Worm (Caenorhabditis elegans) whole organism, L4 larva: ENCODE data around the gene wsp-1.

Source experiments
- D1046.2 ChIP-seq: fragments of 200-800 bp; sonication (Bioruptor generic); IDR thresholded peaks from 2 replicates; pipeline ENCODE4 v1.3.6; 2022; ENCODE audit warnings: missing genetic modification characterization, missing compliant biosample characterization
- F10B5.3 ChIP-seq: sonication (generic microtip); optimal IDR thresholded peaks from 2 replicates; lab custom pipeline; 2016; ENCODE audit warnings: mild to moderate bottlenecking, missing genetic modification characterization, missing compliant biosample characterization
- F26F4.8 ChIP-seq: fragments of 200-800 bp; sonication (Bioruptor generic); conservative IDR thresholded peaks from 2 replicates; pipeline ENCODE4 v1.3.6; 2022; ENCODE audit warnings: missing genetic modification characterization, missing compliant biosample characterization
- F37D6.2 ChIP-seq: sonication (generic microtip); optimal IDR thresholded peaks from 2 replicates; lab custom pipeline; 2016; ENCODE audit warnings: mild to moderate bottlenecking, missing genetic modification characterization, missing compliant biosample characterization
- F44E2.7 ChIP-seq: fragments of 200-800 bp; sonication (Bioruptor generic); IDR thresholded peaks from 2 replicates; pipeline ENCODE4 v2.1.2; 2022; ENCODE audit warnings: missing genetic modification characterization, missing compliant biosample characterization
- F49E8.2 ChIP-seq: sonication (generic microtip); optimal IDR thresholded peaks from 2 replicates; lab custom pipeline; 2016; ENCODE audit warnings: missing compliant biosample characterization, mild to moderate bottlenecking, missing genetic modification characterization, borderline replicate concordance
- T20F7.1 ChIP-seq: fragments of 200-800 bp; sonication (Bioruptor generic); optimal IDR thresholded peaks from 2 replicates; lab custom pipeline; 2018; ENCODE audit warnings: mild to moderate bottlenecking, missing genetic modification characterization, missing compliant biosample characterization
- Y105C5A.15 ChIP-seq: fragments of 200-800 bp; sonication (Bioruptor generic); IDR thresholded peaks from 2 replicates; pipeline ENCODE4 v1.3.6; 2022; ENCODE audit warnings: missing genetic modification characterization, missing compliant biosample characterization
- Y5F2A.4 ChIP-seq: fragments of 200-800 bp; sonication (Bioruptor generic); optimal IDR thresholded peaks from 2 replicates; lab custom pipeline; 2018; ENCODE audit warnings: mild to moderate bottlenecking, missing genetic modification characterization, missing compliant biosample characterization
- Y75B8A.6 ChIP-seq: fragments of 200-800 bp; sonication (Bioruptor generic); IDR thresholded peaks from 2 replicates; pipeline ENCODE4 v1.3.6; 2022; ENCODE audit warnings: missing genetic modification reagents, missing genetic modification characterization, missing compliant biosample characterization
- ZK546.5 ChIP-seq, 2 experiments: sonication (generic microtip); optimal IDR thresholded peaks; 2 replicates each; lab custom pipeline; 2017; ENCODE audit warnings: missing biosample characterization in 2 of 2, missing genetic modification characterization in 2 of 2
- aly-2 ChIP-seq: sonication (generic microtip); optimal IDR thresholded peaks from 2 replicates; lab custom pipeline; 2018; ENCODE audit warnings: missing biosample characterization, missing genetic modification characterization
- ceh-28 ChIP-seq: fragments of 150-350 bp; optimal IDR thresholded peaks from 2 replicates; lab custom pipeline; 2014; ENCODE audit warnings: missing biosample characterization, missing genetic modification reagents, missing genetic modification characterization
- ceh-32 ChIP-seq: sonication (generic microtip); optimal IDR thresholded peaks from 2 replicates; lab custom pipeline; 2016; ENCODE audit warnings: mild to moderate bottlenecking, missing genetic modification characterization, missing compliant biosample characterization; ENCODE audit not compliant: poor library complexity
- ceh-44 ChIP-seq: fragments of 200-800 bp; sonication (Bioruptor generic); IDR thresholded peaks from 2 replicates; pipeline ENCODE4 v1.3.6; 2022; ENCODE audit warnings: missing genetic modification reagents, missing genetic modification characterization, missing compliant biosample characterization
- ceh-62 ChIP-seq: sonication (generic microtip); optimal IDR thresholded peaks from 2 replicates; lab custom pipeline; 2017; ENCODE audit warnings: missing biosample characterization, missing genetic modification characterization
- ces-1 ChIP-seq: fragments of 150-350 bp; sonication (generic microtip); optimal IDR thresholded peaks from 4 replicates; lab custom pipeline; 2014; ENCODE audit warnings: missing biosample characterization, missing genetic modification reagents, missing genetic modification characterization
- cey-2 ChIP-seq: sonication (generic microtip); optimal IDR thresholded peaks from 3 replicates; lab custom pipeline; 2017; ENCODE audit warnings: missing genetic modification characterization, mild to moderate bottlenecking, missing compliant biosample characterization, antibody characterized with exemption, borderline replicate concordance; ENCODE audit not compliant: insufficient read depth
- ctbp-1 ChIP-seq: fragments of 200-800 bp; sonication (Bioruptor generic); IDR thresholded peaks from 2 replicates; pipeline ENCODE4 v1.3.6; 2022; ENCODE audit warnings: missing genetic modification reagents, missing genetic modification characterization, missing compliant biosample characterization
- daf-12 ChIP-seq: fragments of 150-350 bp; optimal IDR thresholded peaks from 2 replicates; lab custom pipeline; 2014; ENCODE audit warnings: missing biosample characterization, missing genetic modification reagents, missing genetic modification characterization
- daf-19 ChIP-seq: fragments of 200-800 bp; sonication (Bioruptor generic); conservative IDR thresholded peaks from 2 replicates; pipeline ENCODE4 v1.3.6; 2022; ENCODE audit warnings: missing genetic modification characterization, missing compliant biosample characterization
- dmd-9 ChIP-seq: fragments of 200-800 bp; sonication (Bioruptor generic); IDR thresholded peaks from 2 replicates; pipeline ENCODE4 v1.3.6; 2022; ENCODE audit warnings: missing genetic modification reagents, missing genetic modification characterization, missing compliant biosample characterization
- fos-1 ChIP-seq: fragments of 150-350 bp; optimal IDR thresholded peaks from 2 replicates; lab custom pipeline; 2014; ENCODE audit warnings: missing biosample characterization, missing genetic modification characterization
- gei-8 ChIP-seq: fragments of 200-800 bp; sonication (Bioruptor generic); optimal IDR thresholded peaks from 2 replicates; lab custom pipeline; 2018; ENCODE audit warnings: mild to moderate bottlenecking, missing genetic modification characterization, missing compliant biosample characterization
- hlh-11 ChIP-seq: fragments of 200-800 bp; sonication (Bioruptor generic); optimal IDR thresholded peaks from 2 replicates; lab custom pipeline; 2018; ENCODE audit warnings: mild to moderate bottlenecking, missing genetic modification characterization, missing compliant biosample characterization
- hlh-30 ChIP-seq: sonication (generic microtip); optimal IDR thresholded peaks from 2 replicates; lab custom pipeline; 2017; ENCODE audit warnings: antibody characterized with exemption, mild to moderate bottlenecking, missing genetic modification characterization, missing compliant biosample characterization; ENCODE audit not compliant: insufficient read depth
- jun-1 ChIP-seq: fragments of 150-350 bp; optimal IDR thresholded peaks from 2 replicates; lab custom pipeline; 2014; ENCODE audit warnings: missing biosample characterization, missing genetic modification reagents, missing genetic modification characterization
- lim-7 ChIP-seq: fragments of 200-800 bp; sonication (Bioruptor generic); IDR thresholded peaks from 2 replicates; pipeline ENCODE4 v1.3.6; 2022; ENCODE audit warnings: missing genetic modification characterization, missing compliant biosample characterization
- lin-29 ChIP-seq: fragments of 200-800 bp; sonication (Bioruptor generic); IDR thresholded peaks from 2 replicates; pipeline ENCODE4 v1.3.6; 2022; ENCODE audit warnings: missing genetic modification reagents, missing genetic modification characterization, missing compliant biosample characterization
- lin-38 ChIP-seq: fragments of 200-800 bp; sonication (Bioruptor generic); IDR thresholded peaks from 2 replicates; pipeline ENCODE4 v1.3.6; 2022; ENCODE audit warnings: missing genetic modification reagents, missing genetic modification characterization, missing compliant biosample characterization
- lin-39 ChIP-seq: fragments of 150-350 bp; optimal IDR thresholded peaks from 2 replicates; lab custom pipeline; 2014; ENCODE audit warnings: missing biosample characterization, missing genetic modification reagents, missing genetic modification characterization
- lir-3 ChIP-seq: sonication (generic microtip); optimal IDR thresholded peaks from 2 replicates; lab custom pipeline; 2016; ENCODE audit warnings: mild to moderate bottlenecking, missing genetic modification characterization, missing compliant biosample characterization
- lsy-2 ChIP-seq, 2 experiments: fragments of 150-350 bp in 1 of 2; sonication (generic microtip) in 1 of 2; optimal IDR thresholded peaks; 2 replicates each; lab custom pipeline; 2014 to 2017; ENCODE audit warnings: missing biosample characterization in 2 of 2, missing genetic modification characterization in 2 of 2
- mep-1 ChIP-seq: fragments of 150-350 bp; sonication (generic microtip); optimal IDR thresholded peaks from 3 replicates; lab custom pipeline; 2014; ENCODE audit warnings: missing biosample characterization, missing genetic modification characterization
- mxl-2 ChIP-seq: fragments of 200-800 bp; sonication (Bioruptor generic); conservative IDR thresholded peaks from 2 replicates; pipeline ENCODE4 v1.3.6; 2022; ENCODE audit warnings: missing genetic modification reagents, missing genetic modification characterization, missing compliant biosample characterization
- mxl-3 ChIP-seq: fragments of 200-800 bp; sonication (Bioruptor generic); optimal IDR thresholded peaks from 2 replicates; lab custom pipeline; 2018; ENCODE audit warnings: mild to moderate bottlenecking, missing genetic modification characterization, missing compliant biosample characterization
- nhr-237 ChIP-seq: sonication (generic microtip); optimal IDR thresholded peaks from 2 replicates; lab custom pipeline; 2017; ENCODE audit warnings: missing biosample characterization, missing genetic modification characterization
- nhr-25 ChIP-seq: sonication (generic microtip); optimal IDR thresholded peaks from 2 replicates; lab custom pipeline; 2017; ENCODE audit warnings: missing genetic modification characterization, mild to moderate bottlenecking, missing compliant biosample characterization, antibody characterized with exemption, moderate library complexity, borderline replicate concordance; ENCODE audit not compliant: insufficient read depth
- nhr-28 ChIP-seq: fragments of 150-350 bp; optimal IDR thresholded peaks from 2 replicates; lab custom pipeline; 2014; ENCODE audit warnings: missing biosample characterization, missing genetic modification characterization
- nhr-42 ChIP-seq: fragments of 200-800 bp; sonication (Bioruptor generic); IDR thresholded peaks from 2 replicates; pipeline ENCODE4 v1.3.6; 2022; ENCODE audit warnings: missing genetic modification characterization, missing compliant biosample characterization
- nhr-48 ChIP-seq: sonication (generic microtip); optimal IDR thresholded peaks from 2 replicates; lab custom pipeline; 2016; ENCODE audit warnings: mild to moderate bottlenecking, missing genetic modification characterization, missing compliant biosample characterization
- nhr-77 ChIP-seq: fragments of 150-350 bp; optimal IDR thresholded peaks from 2 replicates; lab custom pipeline; 2014; ENCODE audit warnings: missing biosample characterization, missing genetic modification characterization
- php-3 ChIP-seq: fragments of 200-800 bp; sonication (Bioruptor generic); IDR thresholded peaks from 2 replicates; pipeline ENCODE4 v1.3.6; 2022; ENCODE audit warnings: missing genetic modification reagents, missing genetic modification characterization, missing compliant biosample characterization
- skn-1 ChIP-seq: fragments of 150-350 bp; optimal IDR thresholded peaks from 2 replicates; lab custom pipeline; 2014; ENCODE audit warnings: missing biosample characterization, missing genetic modification characterization
- snpc-4 ChIP-seq: fragments of 150-350 bp; optimal IDR thresholded peaks from 2 replicates; lab custom pipeline; 2014; ENCODE audit warnings: missing biosample characterization, missing genetic modification characterization
- spr-1 ChIP-seq: sonication (generic microtip); optimal IDR thresholded peaks from 2 replicates; lab custom pipeline; 2016; ENCODE audit warnings: mild to moderate bottlenecking, missing genetic modification characterization, missing compliant biosample characterization
- tag-97 ChIP-seq: fragments of 200-800 bp; sonication (Bioruptor generic); IDR thresholded peaks from 2 replicates; pipeline ENCODE4 v1.3.6; 2022; ENCODE audit warnings: missing genetic modification characterization, missing compliant biosample characterization
- tra-1 ChIP-seq: fragments of 200-800 bp; sonication (Bioruptor generic); IDR thresholded peaks from 2 replicates; pipeline ENCODE4 v1.3.6; 2022; ENCODE audit warnings: missing genetic modification reagents, missing genetic modification characterization, missing compliant biosample characterization
- zag-1 ChIP-seq: fragments of 150-350 bp; optimal IDR thresholded peaks from 2 replicates; lab custom pipeline; 2014; ENCODE audit warnings: missing biosample characterization, missing genetic modification characterization
- zfp-3 ChIP-seq: fragments of 200-800 bp; sonication (Bioruptor generic); conservative IDR thresholded peaks from 2 replicates; pipeline ENCODE4 v1.3.6; 2022; ENCODE audit warnings: missing genetic modification reagents, missing genetic modification characterization, missing compliant biosample characterization
- zip-2 ChIP-seq: fragments of 150-350 bp; optimal IDR thresholded peaks from 2 replicates; lab custom pipeline; 2014; ENCODE audit warnings: missing biosample characterization, missing genetic modification characterization
- ztf-11 ChIP-seq: fragments of 150-350 bp; optimal IDR thresholded peaks from 2 replicates; lab custom pipeline; 2014; ENCODE audit warnings: missing biosample characterization, missing genetic modification characterization
- ztf-7 ChIP-seq: fragments of 150-350 bp; optimal IDR thresholded peaks from 2 replicates; lab custom pipeline; 2014; ENCODE audit warnings: missing biosample characterization, missing genetic modification characterization

Gene wsp-1

DNA sequence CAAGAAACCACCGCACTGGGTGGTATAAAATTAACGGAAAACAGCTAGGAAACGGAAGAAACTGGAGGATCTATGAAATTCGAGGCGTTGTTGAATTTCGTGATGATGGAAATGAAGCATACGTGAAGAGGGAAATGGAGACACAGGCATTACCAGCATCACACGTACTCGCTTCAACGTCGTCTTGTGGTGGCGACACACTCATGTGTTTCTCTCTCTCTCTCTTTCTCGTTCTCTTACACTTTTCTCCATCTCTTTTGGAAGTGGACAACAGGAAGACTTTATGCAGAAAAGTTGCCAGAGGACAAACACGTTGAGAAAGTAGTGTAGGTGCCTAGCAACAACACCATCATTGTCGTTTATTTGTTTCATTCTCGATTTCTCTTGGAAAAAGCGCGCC is 33.7 kb upstream of the wsp-1 start (continued):
- TF ChIP-seq ceh-28 (tag; lab: Kevin White, UChicago) (no peak), ces-1 (GFP tag; lab: Kevin White, UChicago) (no peak), F37D6.2 (tag; lab: Kevin White, UChicago) (no peak), lin-39 (no peak), lin-38 (GFP tag; lab: Robert Waterston, UW) (no peak), lir-3 (tag; lab: Kevin White, UChicago) (no peak), nhr-77 (tag; lab: Kevin White, UChicago) (peak; percentile 19), zfp-3 (no peak), Y105C5A.15 (GFP tag; lab: Robert Waterston, UW) (no peak), Y75B8A.6 (GFP tag; lab: Robert Waterston, UW) (no peak), ceh-32 (tag; lab: Kevin White, UChicago) (no peak), hlh-11 (tag; lab: Kevin White, UChicago) (peak; percentile 25), F49E8.2 (tag; lab: Kevin White, UChicago) (no peak), zip-2 (no peak), nhr-42 (no peak), ztf-11 (tag; lab: Kevin White, UChicago) (no peak), daf-19 (GFP tag; lab: Robert Waterston, UW) (no peak), mxl-3 (GFP tag; lab: Kevin White, UChicago) (peak; percentile 81), tag-97 (GFP tag; lab: Robert Waterston, UW) (no peak), lin-29 (GFP tag; lab: Robert Waterston, UW) (no peak), ztf-7 (tag; lab: Kevin White, UChicago) (no peak), D1046.2 (GFP tag; lab: Robert Waterston, UW) (no peak), snpc-4 (no peak), nhr-48 (tag; lab: Kevin White, UChicago) (no peak), F10B5.3 (no peak), gei-8 (GFP tag; lab: Kevin White, UChicago) (no peak), aly-2 (tag; lab: Kevin White, UChicago) (no peak), jun-1 (tag; lab: Kevin White, UChicago) (no peak), nhr-237 (tag; lab: Kevin White, UChicago) (no peak), skn-1 (tag; lab: Kevin White, UChicago) (no peak), Y5F2A.4 (GFP tag; lab: Kevin White, UChicago) (no peak), ceh-62 (no peak), mxl-2 (GFP tag; lab: Robert Waterston, UW) (no peak), mep-1 (tag; lab: Kevin White, UChicago) (peak; percentile 5), F26F4.8 (GFP tag; lab: Robert Waterston, UW) (no peak), tra-1 (GFP tag; lab: Robert Waterston, UW) (no peak), hlh-30 (tag; lab: Kevin White, UChicago) (peak; percentile 95), F44E2.7 (no peak), spr-1 (tag; lab: Kevin White, UChicago) (no peak), fos-1 (no peak), ceh-44 (GFP tag; lab: Robert Waterston, UW) (no peak), daf-12 (tag; lab: Kevin White, UChicago) (no peak), dmd-9 (GFP tag; lab: Robert Waterston, UW) (no peak), ZK546.5 (tag; optimal IDR thresholded peaks at IDR 0.05; lab: Kevin White, UChicago) (no peak), nhr-25 (tag; lab: Kevin White, UChicago) (no peak), lim-7 (GFP tag; lab: Robert Waterston, UW) (no peak), zag-1 (tag; lab: Kevin White, UChicago) (no peak), ctbp-1 (GFP tag; lab: Robert Waterston, UW) (no peak), php-3 (GFP tag; lab: Robert Waterston, UW) (no peak), nhr-28 (tag; lab: Kevin White, UChicago) (peak; percentile 41), T20F7.1 (GFP tag; lab: Kevin White, UChicago) (no peak), lsy-2 (tag; optimal IDR thresholded peaks at IDR 0.05; lab: Kevin White, UChicago) (peak in 1 of 2 experiments; percentile 38), cey-2 (no peak)
